Fruit fly (Drosophila melanogaster): ENCODE data around the gene CG10984.

CG10984 gene

dm6 chr3L:12734550-12735012 lies 15.3 kb upstream of the CG10984 start, which contains the start of the genes SmD1 and Ptp69D:
SmD1 (minus strand) TSS chr3L:12734611.
Ptp69D (plus strand) TSS chr3L:12734945.
- TF ChIP-seq CG17801 (GFP tag; optimal IDR thresholded peaks at IDR 0.05; ENCODE audit: partially characterized antibody): no peak

- no peak for TF ChIP-seq CG17801 (GFP tag; optimal IDR thresholded peaks at IDR 0.05; ENCODE audit: partially characterized antibody)
These were observed 14.2 kb upstream of the CG10984 start for dm6 chr3L:12735707-12736106.

- TF ChIP-seq CG17801 (GFP tag; optimal IDR thresholded peaks at IDR 0.05; ENCODE audit: partially characterized antibody): peak; percentile 23
These were observed 8.3 kb upstream of the CG10984 start, which contains the start of gene CG32112 for dm6 chr3L:12741608-12742007. CG32112 (plus strand) TSS chr3L:12741718.

dm6 chr3L:12745121-12745770 lies 4.7 kb upstream of the CG10984 start, which contains the start of gene CG32109:
CG32109 (plus strand) TSS chr3L:12745344.
- TF ChIP-seq CG17801 (GFP tag; optimal IDR thresholded peaks at IDR 0.05; ENCODE audit: partially characterized antibody): peak; percentile 12

- TF ChIP-seq CG17801 (GFP tag; optimal IDR thresholded peaks at IDR 0.05; ENCODE audit: partially characterized antibody): no peak
These were observed 3.7 kb upstream of the CG10984 start for dm6 chr3L:12746241-12746640.

- no peak for TF ChIP-seq CG17801 (GFP tag; optimal IDR thresholded peaks at IDR 0.05; ENCODE audit: partially characterized antibody)
These were observed 980 bp upstream of the CG10984 start for dm6 chr3L:12748711-12749566.

- TF ChIP-seq CG17801 (GFP tag; optimal IDR thresholded peaks at IDR 0.05; ENCODE audit: partially characterized antibody): peak; percentile 61
These were observed 4.9 kb downstream of the CG10984 start, which contains the start of the genes CG10973 and Vps13D for dm6 chr3L:12754769-12755189. CG10973 (minus strand) TSS chr3L:12754774. Vps13D (plus strand) TSS chr3L:12755049.

dm6 chr3L:12772740-12773686 lies 23.1 kb downstream of the CG10984 start, which contains the start of gene Hip1:
Hip1 (minus strand) TSS chr3L:12773573.
- TF ChIP-seq CG17801 (GFP tag; optimal IDR thresholded peaks at IDR 0.05; ENCODE audit: partially characterized antibody): peak; percentile 21

- no peak for TF ChIP-seq CG17801 (GFP tag; optimal IDR thresholded peaks at IDR 0.05; ENCODE audit: partially characterized antibody)
These were observed 28.7 kb downstream of the CG10984 start, which contains the start of gene CG32106 for dm6 chr3L:12778616-12779015. CG32106 (minus strand) TSS chr3L:12778716.

dm6 chr3L:12780997-12781396 lies 31.1 kb downstream of the CG10984 start, which contains the start of the genes CG10969 and CG17666:
CG10969 (minus strand) TSS chr3L:12781097.
CG17666 (plus strand) TSS chr3L:12781325.
- TF ChIP-seq CG17801 (GFP tag; optimal IDR thresholded peaks at IDR 0.05; ENCODE audit: partially characterized antibody): no peak

- TF ChIP-seq CG17801 (GFP tag; optimal IDR thresholded peaks at IDR 0.05; ENCODE audit: partially characterized antibody): peak; percentile 76
These were observed 40.0 kb downstream of the CG10984 start, which contains the start of gene CG42709 for dm6 chr3L:12789875-12790373. CG42709 (plus strand) TSS chr3L:12790192.

- TF ChIP-seq CG17801 (GFP tag; optimal IDR thresholded peaks at IDR 0.05; ENCODE audit: partially characterized antibody): no peak
These were observed 41.1 kb downstream of the CG10984 start for dm6 chr3L:12790783-12791678.

dm6 chr3L:12791679-12792229 lies 41.8 kb downstream of the CG10984 start:
- no peak for TF ChIP-seq CG17801 (GFP tag; optimal IDR thresholded peaks at IDR 0.05; ENCODE audit: partially characterized antibody)
